Worm (Caenorhabditis elegans): ENCODE data around the gene hlh-6.

Gene hlh-6

DNA sequence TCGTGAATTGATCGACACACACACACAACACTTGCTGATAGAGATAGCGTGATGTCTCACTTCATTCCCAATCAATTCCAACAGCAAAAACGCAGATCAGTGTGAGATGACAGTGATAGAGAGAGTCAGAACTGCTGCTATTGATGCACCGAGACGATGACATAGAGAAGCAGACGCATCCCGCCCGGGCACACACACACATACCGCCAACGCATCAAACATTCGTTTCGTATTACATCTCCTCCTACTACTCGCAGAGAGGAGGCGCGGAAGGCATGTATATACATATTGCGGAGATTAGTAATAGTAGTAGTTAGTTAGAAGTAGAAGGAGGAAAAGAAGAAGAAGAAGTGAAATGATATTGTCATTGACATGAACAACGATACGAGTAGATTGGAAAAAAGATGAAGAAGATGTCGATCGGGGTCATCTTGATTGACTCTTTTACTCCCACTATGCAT is 4.8 kb upstream of the hlh-6 start:
- TF ChIP-seq rnt-1 (tag; optimal IDR thresholded peaks at IDR 0.05) (peak; percentile 71), nhr-47 (tag; optimal IDR thresholded peaks at IDR 0.05) (peak; percentile 17), ceh-63 (GFP tag; optimal IDR thresholded peaks at IDR 0.05) (no peak), fos-1 (tag; optimal IDR thresholded peaks at IDR 0.05) (no peak), lin-13 (GFP tag; optimal IDR thresholded peaks at IDR 0.05) (no peak), pag-3 (tag; optimal IDR thresholded peaks at IDR 0.05; ENCODE audit: borderline replicate concordance, insufficient read depth) (no peak), nhr-237 (tag; optimal IDR thresholded peaks at IDR 0.05) (no peak), snu-23 (GFP tag; optimal IDR thresholded peaks at IDR 0.05) (peak; percentile 79), blmp-1 (tag; optimal IDR thresholded peaks at IDR 0.05) (peak; percentile 79), ets-5 (GFP tag; IDR thresholded peaks at IDR 0.05) (no peak), pqm-1 (tag; optimal IDR thresholded peaks at IDR 0.05) (no peak), nhr-76 (tag; optimal IDR thresholded peaks at IDR 0.05) (no peak), lin-35 (GFP tag; optimal IDR thresholded peaks at IDR 0.05) (peak; percentile 4 to 64), mep-1 (tag; optimal IDR thresholded peaks at IDR 0.05) (peak; percentile 59), ceh-82 (tag; optimal IDR thresholded peaks at IDR 0.05) (peak in 2 of 3 experiments; percentile 18 to 35), hpl-2 (GFP tag; optimal IDR thresholded peaks at IDR 0.05) (no peak), elt-3 (tag; optimal IDR thresholded peaks at IDR 0.05) (peak in 5 of 6 experiments; percentile 23 to 79 (median 64)), nhr-19 (GFP tag; conservative IDR thresholded peaks at IDR 0.05) (peak; percentile 61), ceh-8 (GFP tag; optimal IDR thresholded peaks at IDR 0.05) (no peak), grh-1 (GFP tag; IDR thresholded peaks at IDR 0.05) (no peak), nhr-20 (tag; optimal IDR thresholded peaks at IDR 0.05) (peak; percentile 72), nhr-84 (tag; optimal IDR thresholded peaks at IDR 0.05) (no peak), nhr-28 (tag; optimal IDR thresholded peaks at IDR 0.05) (no peak), C34B4.2 (tag; optimal IDR thresholded peaks at IDR 0.05) (no peak), ama-1 (optimal IDR thresholded peaks at IDR 0.05) (peak; percentile 81), C16A3.4 (tag; optimal IDR thresholded peaks at IDR 0.05) (peak; percentile 61), Y116A8C.19 (tag; optimal IDR thresholded peaks at IDR 0.05; ENCODE audit: borderline replicate concordance) (no peak), lin-15B (tag; optimal IDR thresholded peaks at IDR 0.05) (no peak), zag-1 (tag; optimal IDR thresholded peaks at IDR 0.05) (no peak), unc-130 (tag; optimal IDR thresholded peaks at IDR 0.05) (peak; percentile 59), skn-1 (tag; optimal IDR thresholded peaks at IDR 0.05) (peak; percentile 32), xbp-1 (tag; optimal IDR thresholded peaks at IDR 0.05) (peak; percentile 25), jun-1 (tag; optimal IDR thresholded peaks at IDR 0.05) (peak; percentile 59), unc-62 (GFP tag; optimal IDR thresholded peaks at IDR 0.05) (no peak), efl-1 (optimal IDR thresholded peaks at IDR 0.05) (peak; percentile 33 to 43), efl-1 (GFP tag; optimal IDR thresholded peaks at IDR 0.05 in 1 of 2) (no peak), elt-2 (tag; optimal IDR thresholded peaks at IDR 0.05) (peak; percentile 62), lsy-2 (tag; optimal IDR thresholded peaks at IDR 0.05) (peak; percentile 26 to 55), unc-30 (tag; optimal IDR thresholded peaks at IDR 0.05) (no peak), mab-9 (GFP tag; IDR thresholded peaks at IDR 0.05) (no peak), lir-3 (tag; optimal IDR thresholded peaks at IDR 0.05; ENCODE audit: poor library complexity) (no peak), zip-4 (GFP tag; optimal IDR thresholded peaks at IDR 0.05) (no peak), unc-98 (GFP tag; IDR thresholded peaks at IDR 0.05) (no peak), fkh-10 (GFP tag; optimal IDR thresholded peaks at IDR 0.05) (no peak), egl-13 (tag; optimal IDR thresholded peaks at IDR 0.05) (no peak), aha-1 (tag; optimal IDR thresholded peaks at IDR 0.05) (no peak), ces-1 (GFP tag; optimal IDR thresholded peaks at IDR 0.05) (no peak), egl-27 (tag; optimal IDR thresholded peaks at IDR 0.05) (peak; percentile 2 to 38), aly-2 (tag; optimal IDR thresholded peaks at IDR 0.05) (peak; percentile 30), hlh-4 (tag; optimal IDR thresholded peaks at IDR 0.05) (no peak), nhr-71 (tag; optimal IDR thresholded peaks at IDR 0.05) (peak; percentile 80), alr-1 (tag; optimal IDR thresholded peaks at IDR 0.05; ENCODE audit: borderline replicate concordance) (no peak), ceh-88 (GFP tag; IDR thresholded peaks at IDR 0.05) (no peak), tbx-2 (tag; optimal IDR thresholded peaks at IDR 0.05) (peak; percentile 0)

Measured in whole organism, L1 larva.